Worm (Caenorhabditis elegans) whole organism, young adult: ENCODE results near the gene ddn-1.

Source experiments
- B0019.2 ChIP-seq: fragments of 200-800 bp; sonication (Bioruptor generic); conservative IDR thresholded peaks from 2 replicates; pipeline ENCODE4 v1.3.6; 2022; ENCODE audit warnings: missing genetic modification reagents, missing genetic modification characterization, missing compliant biosample characterization
- B0336.3 ChIP-seq: fragments of 200-800 bp; sonication (Bioruptor generic); IDR thresholded peaks from 2 replicates; pipeline ENCODE4 v1.3.6; 2022; ENCODE audit warnings: missing genetic modification characterization, missing compliant biosample characterization
- C06A6.2 ChIP-seq: fragments of 200-800 bp; sonication (Bioruptor generic); conservative IDR thresholded peaks from 2 replicates; pipeline ENCODE4 v1.3.6; 2022; ENCODE audit warnings: missing genetic modification characterization, missing compliant biosample characterization
- F39B2.1 ChIP-seq: fragments of 200-800 bp; sonication (Bioruptor generic); IDR thresholded peaks from 2 replicates; pipeline ENCODE4 v1.3.6; 2022; ENCODE audit warnings: missing genetic modification reagents, missing genetic modification characterization, missing compliant biosample characterization
- F49E8.2 ChIP-seq: sonication (generic microtip); optimal IDR thresholded peaks from 3 replicates; lab custom pipeline; 2017; ENCODE audit warnings: missing genetic modification characterization, mild to moderate bottlenecking, missing compliant biosample characterization, antibody characterized with exemption, moderate library complexity; ENCODE audit not compliant: insufficient read depth
- F57C9.4 ChIP-seq: sonication (generic microtip); optimal IDR thresholded peaks from 2 replicates; lab custom pipeline; 2017; ENCODE audit warnings: mild to moderate bottlenecking, missing genetic modification characterization, missing compliant biosample characterization
- T26A5.8 ChIP-seq: sonication (generic microtip); optimal IDR thresholded peaks from 2 replicates; lab custom pipeline; 2016; ENCODE audit warnings: missing genetic modification characterization, missing compliant biosample characterization
- Y53G8AR.9 ChIP-seq: fragments of 200-800 bp; sonication (Bioruptor generic); conservative IDR thresholded peaks from 2 replicates; pipeline ENCODE4 v1.3.6; 2022; ENCODE audit warnings: missing genetic modification reagents, missing genetic modification characterization, missing compliant biosample characterization
- Y56A3A.18 ChIP-seq: fragments of 200-800 bp; sonication (Bioruptor generic); IDR thresholded peaks from 2 replicates; pipeline ENCODE4 v1.3.6; 2022; ENCODE audit warnings: missing genetic modification reagents, missing genetic modification characterization, missing compliant biosample characterization
- Y79H2A.3 ChIP-seq: fragments of 200-800 bp; sonication (Bioruptor generic); conservative IDR thresholded peaks from 2 replicates; pipeline ENCODE4 v1.3.6; 2022; ENCODE audit warnings: missing genetic modification reagents, missing genetic modification characterization, missing compliant biosample characterization
- Y95B8A.8 ChIP-seq: fragments of 200-800 bp; sonication (Bioruptor generic); IDR thresholded peaks from 2 replicates; pipeline ENCODE4 v1.3.6; 2022; ENCODE audit warnings: missing genetic modification reagents, missing genetic modification characterization, missing compliant biosample characterization
- ZK185.1 ChIP-seq: sonication (generic microtip); optimal IDR thresholded peaks from 2 replicates; lab custom pipeline; 2016; ENCODE audit warnings: mild to moderate bottlenecking, missing genetic modification characterization, missing compliant biosample characterization; ENCODE audit not compliant: poor library complexity, severe bottlenecking
- ama-1 ChIP-seq, 3 experiments: fragments of 150-350 bp in 1 of 3; sonication (generic microtip) in 2 of 3; optimal IDR thresholded peaks; 2 replicates each; lab custom pipeline; 2014 to 2018; ENCODE audit warnings: missing biosample characterization in 2 of 3, missing genetic modification characterization in 2 of 3, missing genetic modification reagents in 2 of 3
- bed-1 ChIP-seq: fragments of 200-800 bp; sonication (Bioruptor generic); IDR thresholded peaks from 2 replicates; pipeline ENCODE4 v1.3.6; 2022; ENCODE audit warnings: missing genetic modification reagents, missing genetic modification characterization, missing compliant biosample characterization
- ccch-3 ChIP-seq: fragments of 200-800 bp; sonication (Bioruptor generic); optimal IDR thresholded peaks from 2 replicates; lab custom pipeline; 2018; ENCODE audit warnings: mild to moderate bottlenecking, missing genetic modification characterization, missing compliant biosample characterization
- cebp-1 ChIP-seq, 2 experiments: fragments of 200-800 bp in 1 of 2; sonication (Bioruptor generic) in 1 of 2; sonication (generic microtip) in 1 of 2; IDR thresholded peaks in 1 of 2; optimal IDR thresholded peaks in 1 of 2; 2 replicates each; pipeline versions ENCODE4 v1.3.6 to Lab custom; 2017 to 2022; ENCODE audit warnings: missing compliant biosample characterization in 2 of 2, missing genetic modification characterization in 2 of 2, mild to moderate bottlenecking in 1 of 2, missing genetic modification reagents in 1 of 2, moderate library complexity in 1 of 2
- cebp-2 ChIP-seq: fragments of 200-800 bp; sonication (Bioruptor generic); IDR thresholded peaks from 2 replicates; pipeline ENCODE4 v1.3.6; 2022; ENCODE audit warnings: missing genetic modification characterization, missing compliant biosample characterization
- ceh-27 ChIP-seq: fragments of 200-800 bp; sonication (Bioruptor generic); optimal IDR thresholded peaks from 2 replicates; lab custom pipeline; 2018; ENCODE audit warnings: mild to moderate bottlenecking, missing genetic modification characterization, moderate library complexity, missing compliant biosample characterization
- ceh-40 ChIP-seq: fragments of 200-800 bp; sonication (Bioruptor generic); IDR thresholded peaks from 2 replicates; pipeline ENCODE4 v1.3.6; 2022; ENCODE audit warnings: missing genetic modification characterization, missing compliant biosample characterization
- chd-7 ChIP-seq: sonication (generic microtip); optimal IDR thresholded peaks from 2 replicates; lab custom pipeline; 2016; ENCODE audit warnings: mild to moderate bottlenecking, missing genetic modification characterization, moderate library complexity, missing compliant biosample characterization
- dpl-1 ChIP-seq: fragments of 150-350 bp; optimal IDR thresholded peaks from 2 replicates; lab custom pipeline; 2014; ENCODE audit warnings: missing biosample characterization, missing genetic modification reagents, missing genetic modification characterization
- efl-1 ChIP-seq: fragments of 150-350 bp; optimal IDR thresholded peaks from 2 replicates; lab custom pipeline; 2014; ENCODE audit warnings: missing biosample characterization, missing genetic modification reagents, missing genetic modification characterization
- egl-44 ChIP-seq: fragments of 200-800 bp; sonication (Bioruptor generic); IDR thresholded peaks from 2 replicates; pipeline ENCODE4 v1.3.6; 2022; ENCODE audit warnings: missing genetic modification reagents, missing genetic modification characterization, missing compliant biosample characterization
- ets-4 ChIP-seq: fragments of 200-800 bp; sonication (Bioruptor generic); optimal IDR thresholded peaks from 2 replicates; lab custom pipeline; 2018; ENCODE audit warnings: mild to moderate bottlenecking, missing genetic modification characterization, missing compliant biosample characterization
- fkh-3 ChIP-seq: sonication (generic microtip); optimal IDR thresholded peaks from 2 replicates; lab custom pipeline; 2016; ENCODE audit warnings: mild to moderate bottlenecking, missing genetic modification characterization, missing compliant biosample characterization
- gei-17 ChIP-seq: fragments of 200-800 bp; sonication (Bioruptor generic); optimal IDR thresholded peaks from 2 replicates; lab custom pipeline; 2018; ENCODE audit warnings: mild to moderate bottlenecking, missing genetic modification characterization, missing compliant biosample characterization
- hlh-12 ChIP-seq: sonication (generic microtip); optimal IDR thresholded peaks from 2 replicates; lab custom pipeline; 2016; ENCODE audit warnings: missing genetic modification characterization, missing compliant biosample characterization
- hlh-26 ChIP-seq: fragments of 200-800 bp; sonication (Bioruptor generic); conservative IDR thresholded peaks from 2 replicates; pipeline ENCODE4 v1.3.6; 2022; ENCODE audit warnings: missing genetic modification reagents, missing genetic modification characterization, missing compliant biosample characterization
- hsf-1 ChIP-seq: fragments of 200-800 bp; sonication (Bioruptor generic); IDR thresholded peaks from 2 replicates; pipeline ENCODE4 v1.3.6; 2022; ENCODE audit warnings: missing genetic modification reagents, missing genetic modification characterization, missing compliant biosample characterization
- lin-40 ChIP-seq: sonication (generic microtip); optimal IDR thresholded peaks from 2 replicates; lab custom pipeline; 2016; ENCODE audit warnings: missing genetic modification characterization, mild to moderate bottlenecking, missing compliant biosample characterization, missing genotype, missing genetic modification reagents
- lin-54 ChIP-seq: fragments of 200-800 bp; sonication (Bioruptor generic); optimal IDR thresholded peaks from 2 replicates; lab custom pipeline; 2018; ENCODE audit warnings: mild to moderate bottlenecking, missing genetic modification characterization, missing compliant biosample characterization
- lsy-27 ChIP-seq: sonication (generic microtip); optimal IDR thresholded peaks from 2 replicates; lab custom pipeline; 2017; ENCODE audit warnings: missing genetic modification characterization, mild to moderate bottlenecking, missing compliant biosample characterization, antibody characterized with exemption, missing genotype, borderline replicate concordance; ENCODE audit not compliant: insufficient read depth
- madf-6 ChIP-seq: fragments of 200-800 bp; sonication (Bioruptor generic); IDR thresholded peaks from 2 replicates; pipeline ENCODE4 v1.3.6; 2022; ENCODE audit warnings: missing genetic modification reagents, missing genetic modification characterization, missing compliant biosample characterization
- mxl-1 ChIP-seq: sonication (generic microtip); optimal IDR thresholded peaks from 2 replicates; lab custom pipeline; 2016; ENCODE audit warnings: missing genetic modification characterization, missing compliant biosample characterization
- nhr-27 ChIP-seq: fragments of 200-800 bp; sonication (Bioruptor generic); optimal IDR thresholded peaks from 2 replicates; lab custom pipeline; 2018; ENCODE audit warnings: mild to moderate bottlenecking, missing genetic modification characterization, moderate library complexity, missing compliant biosample characterization
- nhr-80 ChIP-seq: sonication (generic microtip); optimal IDR thresholded peaks from 2 replicates; lab custom pipeline; 2016; ENCODE audit warnings: missing genetic modification characterization, missing compliant biosample characterization
- repo-1 ChIP-seq: sonication (generic microtip); optimal IDR thresholded peaks from 2 replicates; lab custom pipeline; 2017; ENCODE audit warnings: mild to moderate bottlenecking, missing genetic modification characterization, missing compliant biosample characterization
- rpc-1 ChIP-seq, 2 experiments: fragments of 150-350 bp in 1 of 2; sonication (generic microtip) in 1 of 2; optimal IDR thresholded peaks; 2 replicates each; lab custom pipeline; 2014 to 2018; ENCODE audit warnings: missing biosample characterization in 1 of 2, missing genetic modification characterization in 1 of 2, missing genetic modification reagents in 1 of 2, missing genotype in 1 of 2
- snpc-1.3 ChIP-seq: sonication (generic microtip); optimal IDR thresholded peaks from 2 replicates; lab custom pipeline; 2017; ENCODE audit warnings: missing genetic modification characterization, mild to moderate bottlenecking, missing compliant biosample characterization, antibody characterized with exemption, moderate library complexity, missing genotype, missing genetic modification reagents; ENCODE audit not compliant: insufficient read depth
- tbx-9 ChIP-seq: sonication (generic microtip); optimal IDR thresholded peaks from 2 replicates; lab custom pipeline; 2016; ENCODE audit warnings: borderline replicate concordance, missing genetic modification characterization, inconsistent platforms, missing compliant biosample characterization
- zfh-2 ChIP-seq: fragments of 200-800 bp; sonication (Bioruptor generic); conservative IDR thresholded peaks from 2 replicates; pipeline ENCODE4 v1.3.6; 2022; ENCODE audit warnings: missing genetic modification reagents, missing genetic modification characterization, missing compliant biosample characterization
- ztf-22 ChIP-seq: fragments of 200-800 bp; sonication (Bioruptor generic); optimal IDR thresholded peaks from 2 replicates; lab custom pipeline; 2018; ENCODE audit warnings: mild to moderate bottlenecking, missing genetic modification characterization, moderate library complexity, missing compliant biosample characterization

ddn-1 gene

DNA sequence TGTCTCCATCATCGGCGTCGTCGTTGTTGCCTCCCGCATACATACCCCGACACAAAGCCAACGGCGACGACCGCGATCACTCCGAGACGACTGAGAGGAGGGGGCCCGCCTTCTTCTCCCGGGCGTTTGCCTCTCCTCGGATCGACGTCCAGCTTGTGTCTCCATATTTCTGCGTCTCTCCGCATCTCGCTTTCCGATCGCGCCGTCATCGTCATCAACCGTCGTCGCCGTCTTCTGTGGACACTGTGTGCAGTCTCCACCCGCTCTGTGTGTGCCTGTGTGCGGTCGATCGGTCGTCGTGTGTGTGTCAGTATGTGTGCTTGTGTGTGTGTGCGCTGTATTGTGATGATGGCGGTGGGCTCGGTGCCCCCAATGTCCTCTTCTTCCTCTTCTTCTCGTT, 25.2 kb upstream of the ddn-1 start (continued):
- TF ChIP-seq F57C9.4 (tag; lab: Kevin White, UChicago) (no peak), bed-1 (GFP tag; lab: Robert Waterston, UW) (no peak), hlh-26 (GFP tag; lab: Robert Waterston, UW) (no peak), hlh-12 (tag; lab: Kevin White, UChicago) (no peak), ceh-27 (GFP tag; lab: Kevin White, UChicago) (no peak), nhr-27 (tag; lab: Kevin White, UChicago) (no peak), ztf-22 (GFP tag; lab: Kevin White, UChicago) (no peak)

DNA sequence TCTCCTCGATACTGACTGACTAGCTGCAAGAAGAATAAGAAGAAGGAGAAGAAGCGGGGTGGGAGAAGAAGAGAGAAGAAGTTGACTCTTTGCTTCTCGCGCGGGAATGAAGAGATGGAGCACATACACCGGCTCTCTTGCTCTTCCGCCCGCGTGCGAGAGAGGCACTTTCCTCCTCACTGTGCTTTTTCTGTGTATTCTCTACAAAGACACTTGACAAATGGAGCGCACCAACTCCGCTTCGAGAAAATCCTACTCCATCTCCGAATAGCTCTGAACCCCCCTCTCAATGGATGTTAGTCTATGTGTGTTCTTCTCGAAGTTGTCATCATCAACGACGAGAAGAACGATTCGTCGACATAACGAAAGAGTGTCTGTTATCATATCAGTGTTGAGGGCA, 24.2 kb upstream of the ddn-1 start:
- TF ChIP-seq nhr-80 (tag; lab: Kevin White, UChicago) (peak; percentile 11), Y95B8A.8 (GFP tag; lab: Robert Waterston, UW) (no peak), ZK185.1 (no peak), hsf-1 (no peak), lin-54 (GFP tag; lab: Kevin White, UChicago) (no peak), F39B2.1 (no peak), zfh-2 (peak; percentile 73), ets-4 (GFP tag; lab: Kevin White, UChicago) (no peak), egl-44 (no peak), dpl-1 (GFP tag; lab: Kevin White, UChicago) (no peak), rpc-1 (optimal IDR thresholded peaks at IDR 0.05; lab: Kevin White, UChicago) (no peak), rpc-1 (tag; optimal IDR thresholded peaks at IDR 0.05; lab: Kevin White, UChicago) (no peak), ceh-40 (GFP tag; lab: Robert Waterston, UW) (no peak), fkh-3 (tag; lab: Kevin White, UChicago) (no peak), madf-6 (GFP tag; lab: Robert Waterston, UW) (no peak), cebp-2 (no peak), tbx-9 (tag; lab: Kevin White, UChicago) (no peak), C06A6.2 (GFP tag; lab: Robert Waterston, UW) (no peak), lin-40 (tag; lab: Kevin White, UChicago) (no peak)

DNA sequence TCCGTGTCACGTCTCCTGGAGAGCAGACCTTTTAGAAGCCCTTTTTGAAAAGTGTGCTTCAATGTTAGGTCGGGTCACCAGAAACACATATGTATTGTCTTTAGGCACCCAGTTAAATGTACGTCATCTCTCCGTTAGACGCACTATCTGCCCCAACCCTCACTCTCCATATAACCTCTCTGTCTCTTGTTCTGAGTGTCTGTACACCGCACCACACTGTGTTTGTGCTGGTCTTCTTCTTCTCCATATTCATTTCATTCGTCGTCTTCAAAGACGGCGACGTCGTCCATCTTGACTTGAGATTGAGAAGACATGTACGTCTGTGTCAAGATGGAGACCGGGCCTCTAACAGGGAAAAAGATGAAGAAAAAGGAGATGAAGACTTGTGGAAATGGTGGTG, 21.8 kb upstream of the ddn-1 start:
- peak; percentile 8 for TF ChIP-seq ceh-27 (GFP tag; lab: Kevin White, UChicago)
- TF ChIP-seq ccch-3 (GFP tag; lab: Kevin White, UChicago), result no peak

DNA sequence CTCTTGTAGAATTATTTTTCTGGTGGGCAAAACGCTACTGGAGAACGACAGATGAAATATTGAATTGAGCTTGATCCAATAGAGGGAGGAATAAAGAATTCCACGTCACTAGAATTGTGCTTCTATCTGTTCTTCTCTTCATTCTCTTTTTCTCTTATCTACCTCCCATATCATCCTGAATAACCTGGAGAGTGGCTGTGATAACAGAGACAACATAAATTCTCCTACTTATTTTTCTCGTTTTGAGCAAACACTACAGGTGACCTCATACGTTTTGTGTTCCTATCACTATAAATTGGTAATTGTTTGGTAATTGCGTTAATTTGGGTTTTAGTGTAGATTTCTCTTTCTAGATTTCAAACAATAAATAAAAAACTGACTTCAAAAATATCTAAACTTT, 20.8 kb upstream of the ddn-1 start:
- TF ChIP-seq chd-7 (tag; lab: Kevin White, UChicago) (no peak), ceh-40 (GFP tag; lab: Robert Waterston, UW) (no peak), gei-17 (GFP tag; lab: Kevin White, UChicago) (no peak), mxl-1 (tag; lab: Kevin White, UChicago) (no peak), efl-1 (no peak), nhr-80 (tag; lab: Kevin White, UChicago) (peak; percentile 33), Y53G8AR.9 (GFP tag; lab: Robert Waterston, UW) (no peak), lsy-27 (tag; lab: Kevin White, UChicago) (no peak)

DNA sequence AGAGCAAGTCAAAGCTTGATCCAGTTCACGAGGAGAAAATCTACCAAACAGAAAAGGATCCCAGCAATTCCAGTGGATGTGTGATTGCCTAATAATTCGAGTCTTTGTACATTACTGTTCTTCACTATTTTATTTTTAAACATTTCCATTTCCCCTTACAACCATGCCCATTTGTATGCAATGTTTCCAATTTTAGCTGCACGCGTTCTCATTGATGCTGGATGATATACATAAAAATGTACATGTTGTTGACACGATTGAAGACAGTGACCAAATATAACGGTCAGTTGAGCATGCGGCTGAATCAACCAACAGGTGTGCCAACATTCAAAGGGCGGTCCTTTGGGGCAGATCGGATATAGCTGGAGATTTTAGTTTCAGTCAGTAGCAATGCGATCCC, 16.0 kb upstream of the ddn-1 start, which contains the start of gene B0507.1:
Gene B0507.1, plus strand, starts transcription at position 301 of the 400 bp plus-strand sequence.
- no peak for TF ChIP-seq T26A5.8
- no peak for TF ChIP-seq egl-44
- TF ChIP-seq Y79H2A.3 (GFP tag; lab: Robert Waterston, UW), result no peak
- TF ChIP-seq B0019.2 (GFP tag; lab: Robert Waterston, UW), result no peak
- TF ChIP-seq repo-1 (tag; lab: Kevin White, UChicago), result no peak
- TF ChIP-seq snpc-1.3 (tag; lab: Kevin White, UChicago), result no peak
- no peak for TF ChIP-seq B0336.3
- TF ChIP-seq Y56A3A.18, result no peak
- no peak for TF ChIP-seq fkh-3 (tag; lab: Kevin White, UChicago)
- no peak for TF ChIP-seq cebp-1 (GFP tag; IDR thresholded peaks at IDR 0.05; lab: Robert Waterston, UW)
- TF ChIP-seq cebp-1 (tag; optimal IDR thresholded peaks at IDR 0.05; lab: Kevin White, UChicago), result no peak
- no peak for TF ChIP-seq F49E8.2
- TF ChIP-seq ama-1 (optimal IDR thresholded peaks at IDR 0.05; lab: Kevin White, UChicago), result no peak
- no peak for TF ChIP-seq ama-1 (GFP tag; optimal IDR thresholded peaks at IDR 0.05; lab: Kevin White, UChicago)
